Worm (Caenorhabditis elegans) whole organism, young adult: ENCODE data around the gene ncl-1.

Experiments used
- F52B5.7 ChIP-seq: sonication (generic microtip); optimal IDR thresholded peaks from 2 replicates; lab custom pipeline; 2016; ENCODE audit warnings: mild to moderate bottlenecking, missing genetic modification characterization, missing compliant biosample characterization
- K12H6.12 ChIP-seq: fragments of 200-800 bp; sonication (Bioruptor generic); optimal IDR thresholded peaks from 2 replicates; lab custom pipeline; 2018; ENCODE audit warnings: mild to moderate bottlenecking, missing genetic modification characterization, missing compliant biosample characterization
- T26A5.8 ChIP-seq: sonication (generic microtip); optimal IDR thresholded peaks from 2 replicates; lab custom pipeline; 2016; ENCODE audit warnings: missing genetic modification characterization, missing compliant biosample characterization
- Y53G8AR.9 ChIP-seq: fragments of 200-800 bp; sonication (Bioruptor generic); conservative IDR thresholded peaks from 2 replicates; pipeline ENCODE4 v1.3.6; 2022; ENCODE audit warnings: missing genetic modification reagents, missing genetic modification characterization, missing compliant biosample characterization
- Y56A3A.18 ChIP-seq: fragments of 200-800 bp; sonication (Bioruptor generic); IDR thresholded peaks from 2 replicates; pipeline ENCODE4 v1.3.6; 2022; ENCODE audit warnings: missing genetic modification reagents, missing genetic modification characterization, missing compliant biosample characterization
- Y67H2A.10 ChIP-seq: fragments of 200-800 bp; sonication (Bioruptor generic); conservative IDR thresholded peaks from 2 replicates; pipeline ENCODE4 v1.3.6; 2022; ENCODE audit warnings: missing genetic modification reagents, missing genetic modification characterization, missing compliant biosample characterization
- Y95B8A.8 ChIP-seq: fragments of 200-800 bp; sonication (Bioruptor generic); IDR thresholded peaks from 2 replicates; pipeline ENCODE4 v1.3.6; 2022; ENCODE audit warnings: missing genetic modification reagents, missing genetic modification characterization, missing compliant biosample characterization
- atf-7 ChIP-seq: sonication (generic microtip); optimal IDR thresholded peaks from 2 replicates; lab custom pipeline; 2017; ENCODE audit warnings: mild to moderate bottlenecking, missing genetic modification characterization, missing compliant biosample characterization
- attf-6 ChIP-seq: fragments of 200-800 bp; sonication (Bioruptor generic); IDR thresholded peaks from 2 replicates; pipeline ENCODE4 v1.3.6; 2022; ENCODE audit warnings: missing genetic modification reagents, missing genetic modification characterization, missing compliant biosample characterization
- bed-2 ChIP-seq: fragments of 200-800 bp; sonication (Bioruptor generic); IDR thresholded peaks from 2 replicates; pipeline ENCODE4 v1.3.6; 2022; ENCODE audit warnings: missing genetic modification reagents, missing genetic modification characterization, missing compliant biosample characterization
- cebp-1 ChIP-seq, 2 experiments: fragments of 200-800 bp in 1 of 2; sonication (Bioruptor generic) in 1 of 2; sonication (generic microtip) in 1 of 2; IDR thresholded peaks in 1 of 2; optimal IDR thresholded peaks in 1 of 2; 2 replicates each; pipeline versions ENCODE4 v1.3.6 to Lab custom; 2017 to 2022; ENCODE audit warnings: missing compliant biosample characterization in 2 of 2, missing genetic modification characterization in 2 of 2, mild to moderate bottlenecking in 1 of 2, missing genetic modification reagents in 1 of 2, moderate library complexity in 1 of 2
- ceh-27 ChIP-seq: fragments of 200-800 bp; sonication (Bioruptor generic); optimal IDR thresholded peaks from 2 replicates; lab custom pipeline; 2018; ENCODE audit warnings: mild to moderate bottlenecking, missing genetic modification characterization, moderate library complexity, missing compliant biosample characterization
- dox-1 ChIP-seq: fragments of 200-800 bp; sonication (Bioruptor generic); IDR thresholded peaks from 2 replicates; pipeline ENCODE4 v1.3.6; 2022; ENCODE audit warnings: missing genetic modification reagents, missing genetic modification characterization, missing compliant biosample characterization
- dpff-1 ChIP-seq: sonication (generic microtip); optimal IDR thresholded peaks from 2 replicates; lab custom pipeline; 2017; ENCODE audit warnings: mild to moderate bottlenecking, missing genetic modification characterization, missing compliant biosample characterization
- dpl-1 ChIP-seq: fragments of 150-350 bp; optimal IDR thresholded peaks from 2 replicates; lab custom pipeline; 2014; ENCODE audit warnings: missing biosample characterization, missing genetic modification reagents, missing genetic modification characterization
- ets-4 ChIP-seq: fragments of 200-800 bp; sonication (Bioruptor generic); optimal IDR thresholded peaks from 2 replicates; lab custom pipeline; 2018; ENCODE audit warnings: mild to moderate bottlenecking, missing genetic modification characterization, missing compliant biosample characterization
- hlh-26 ChIP-seq: fragments of 200-800 bp; sonication (Bioruptor generic); conservative IDR thresholded peaks from 2 replicates; pipeline ENCODE4 v1.3.6; 2022; ENCODE audit warnings: missing genetic modification reagents, missing genetic modification characterization, missing compliant biosample characterization
- hmg-1.2 ChIP-seq: fragments of 200-800 bp; sonication (Bioruptor generic); IDR thresholded peaks from 2 replicates; pipeline ENCODE4 v1.3.6; 2022; ENCODE audit warnings: missing genetic modification reagents, missing genetic modification characterization, missing compliant biosample characterization
- hsf-1 ChIP-seq: fragments of 200-800 bp; sonication (Bioruptor generic); IDR thresholded peaks from 2 replicates; pipeline ENCODE4 v1.3.6; 2022; ENCODE audit warnings: missing genetic modification reagents, missing genetic modification characterization, missing compliant biosample characterization
- let-607 ChIP-seq, 2 experiments: fragments of 200-800 bp in 1 of 2; sonication (Bioruptor generic) in 1 of 2; sonication (generic microtip) in 1 of 2; optimal IDR thresholded peaks; 2 replicates each; lab custom pipeline; 2016 to 2018; ENCODE audit warnings: mild to moderate bottlenecking in 2 of 2, missing compliant biosample characterization in 2 of 2, missing genetic modification characterization in 2 of 2, moderate library complexity in 2 of 2, missing genotype in 1 of 2
- lin-35 ChIP-seq, 3 experiments: fragments of 150-350 bp in 2 of 3; sonication (generic microtip) in 1 of 3; optimal IDR thresholded peaks; 2 replicates each; lab custom pipeline; 2014 to 2018; ENCODE audit warnings: missing biosample characterization in 3 of 3, missing genetic modification characterization in 3 of 3, missing genetic modification reagents in 3 of 3
- lin-40 ChIP-seq: sonication (generic microtip); optimal IDR thresholded peaks from 2 replicates; lab custom pipeline; 2016; ENCODE audit warnings: missing genetic modification characterization, mild to moderate bottlenecking, missing compliant biosample characterization, missing genotype, missing genetic modification reagents
- lin-54 ChIP-seq: fragments of 200-800 bp; sonication (Bioruptor generic); optimal IDR thresholded peaks from 2 replicates; lab custom pipeline; 2018; ENCODE audit warnings: mild to moderate bottlenecking, missing genetic modification characterization, missing compliant biosample characterization
- lsl-1 ChIP-seq: fragments of 200-800 bp; sonication (Bioruptor generic); optimal IDR thresholded peaks from 2 replicates; lab custom pipeline; 2018; ENCODE audit warnings: mild to moderate bottlenecking, missing genetic modification characterization, moderate library complexity, missing compliant biosample characterization
- lsy-27 ChIP-seq: sonication (generic microtip); optimal IDR thresholded peaks from 2 replicates; lab custom pipeline; 2017; ENCODE audit warnings: missing genetic modification characterization, mild to moderate bottlenecking, missing compliant biosample characterization, antibody characterized with exemption, missing genotype, borderline replicate concordance; ENCODE audit not compliant: insufficient read depth
- madf-10 ChIP-seq: sonication (generic microtip); optimal IDR thresholded peaks from 2 replicates; lab custom pipeline; 2016; ENCODE audit warnings: mild to moderate bottlenecking, missing genetic modification characterization, missing compliant biosample characterization
- madf-6 ChIP-seq: fragments of 200-800 bp; sonication (Bioruptor generic); IDR thresholded peaks from 2 replicates; pipeline ENCODE4 v1.3.6; 2022; ENCODE audit warnings: missing genetic modification reagents, missing genetic modification characterization, missing compliant biosample characterization
- mxl-1 ChIP-seq: sonication (generic microtip); optimal IDR thresholded peaks from 2 replicates; lab custom pipeline; 2016; ENCODE audit warnings: missing genetic modification characterization, missing compliant biosample characterization
- nfya-1 ChIP-seq: sonication (generic microtip); optimal IDR thresholded peaks from 2 replicates; lab custom pipeline; 2017; ENCODE audit warnings: antibody characterized with exemption, missing compliant biosample characterization, missing genetic modification characterization, borderline replicate concordance; ENCODE audit not compliant: insufficient read depth
- nfyb-1 ChIP-seq: fragments of 200-800 bp; sonication (Bioruptor generic); IDR thresholded peaks from 2 replicates; pipeline ENCODE4 v1.3.6; 2022; ENCODE audit warnings: missing genetic modification reagents, missing genetic modification characterization, missing compliant biosample characterization
- nhr-120 ChIP-seq: fragments of 200-800 bp; sonication (Bioruptor generic); IDR thresholded peaks from 2 replicates; pipeline ENCODE4 v1.3.6; 2022; ENCODE audit warnings: missing genetic modification characterization, missing compliant biosample characterization
- nhr-80 ChIP-seq: sonication (generic microtip); optimal IDR thresholded peaks from 2 replicates; lab custom pipeline; 2016; ENCODE audit warnings: missing genetic modification characterization, missing compliant biosample characterization
- pha-4 ChIP-seq: fragments of 150-350 bp; sonication (generic microtip); optimal IDR thresholded peaks from 2 replicates; lab custom pipeline; 2014; ENCODE audit warnings: missing biosample characterization, missing genetic modification reagents, missing genetic modification characterization
- repo-1 ChIP-seq: sonication (generic microtip); optimal IDR thresholded peaks from 2 replicates; lab custom pipeline; 2017; ENCODE audit warnings: mild to moderate bottlenecking, missing genetic modification characterization, missing compliant biosample characterization
- snpc-4 ChIP-seq, 5 experiments: fragments of 150-350 bp in 1 of 5; sonication (generic microtip) in 4 of 5; optimal IDR thresholded peaks; 2 replicates each; lab custom pipeline; 2014 to 2018; ENCODE audit warnings: missing genetic modification characterization in 5 of 5, missing biosample characterization in 3 of 5, antibody characterized with exemption in 2 of 5, mild to moderate bottlenecking in 2 of 5, missing compliant biosample characterization in 2 of 5, missing genotype in 2 of 5, moderate library complexity in 2 of 5, missing genetic modification reagents in 1 of 5
- sptf-2 ChIP-seq: fragments of 200-800 bp; sonication (Bioruptor generic); optimal IDR thresholded peaks from 2 replicates; lab custom pipeline; 2018; ENCODE audit warnings: mild to moderate bottlenecking, missing genetic modification characterization, missing compliant biosample characterization
- tbp1 ChIP-seq: fragments of 200-800 bp; sonication (Bioruptor generic); optimal IDR thresholded peaks from 2 replicates; lab custom pipeline; 2018; ENCODE audit warnings: mild to moderate bottlenecking, missing genetic modification characterization, missing compliant biosample characterization
- tlf-1 ChIP-seq: fragments of 200-800 bp; sonication (Bioruptor generic); optimal IDR thresholded peaks from 2 replicates; lab custom pipeline; 2018; ENCODE audit warnings: mild to moderate bottlenecking, missing genetic modification characterization, missing compliant biosample characterization
- unc-62 ChIP-seq: fragments of 150-350 bp; optimal IDR thresholded peaks from 2 replicates; lab custom pipeline; 2014; ENCODE audit warnings: missing biosample characterization, missing genetic modification reagents, missing genetic modification characterization
- zim-3 ChIP-seq: sonication (generic microtip); optimal IDR thresholded peaks from 2 replicates; lab custom pipeline; 2017; ENCODE audit warnings: mild to moderate bottlenecking, missing genetic modification characterization, moderate library complexity, missing compliant biosample characterization
- ztf-22 ChIP-seq: fragments of 200-800 bp; sonication (Bioruptor generic); optimal IDR thresholded peaks from 2 replicates; lab custom pipeline; 2018; ENCODE audit warnings: mild to moderate bottlenecking, missing genetic modification characterization, moderate library complexity, missing compliant biosample characterization
- ztf-26 ChIP-seq: sonication (generic microtip); optimal IDR thresholded peaks from 2 replicates; lab custom pipeline; 2017; ENCODE audit warnings: missing genetic modification characterization, missing compliant biosample characterization

The ncl-1 gene

ce11 chrIII:7725483-7726250 lies 6.1 kb downstream of the ncl-1 start (continued):
- TF ChIP-seq lin-40 (tag; lab: Kevin White, UChicago) (no peak), sptf-2 (GFP tag; lab: Kevin White, UChicago) (no peak), lin-35 (GFP tag; optimal IDR thresholded peaks at IDR 0.05; lab: Kevin White, UChicago) (peak in 1 of 3 experiments; percentile 37), cebp-1 (GFP tag; IDR thresholded peaks at IDR 0.05; lab: Robert Waterston, UW) (no peak), cebp-1 (tag; optimal IDR thresholded peaks at IDR 0.05; lab: Kevin White, UChicago) (peak; percentile 8), hlh-26 (GFP tag; lab: Robert Waterston, UW) (no peak), F52B5.7 (tag; lab: Kevin White, UChicago) (no peak), hmg-1.2 (GFP tag; lab: Robert Waterston, UW) (peak; percentile 5; the same call in 1 of the 2 replicates), Y95B8A.8 (GFP tag; lab: Robert Waterston, UW) (no peak), repo-1 (tag; lab: Kevin White, UChicago) (no peak), attf-6 (GFP tag; lab: Robert Waterston, UW) (no peak), bed-2 (GFP tag; lab: Robert Waterston, UW) (no peak)

- TF ChIP-seq dpff-1 (tag; lab: Kevin White, UChicago) (no peak), zim-3 (tag; lab: Kevin White, UChicago) (no peak), dpl-1 (GFP tag; lab: Kevin White, UChicago) (no peak), madf-6 (GFP tag; lab: Robert Waterston, UW) (no peak), Y56A3A.18 (GFP tag; lab: Robert Waterston, UW) (no peak), lin-54 (GFP tag; lab: Kevin White, UChicago) (no peak), mxl-1 (tag; lab: Kevin White, UChicago) (no peak), unc-62 (GFP tag; lab: Kevin White, UChicago) (no peak), Y95B8A.8 (GFP tag; lab: Robert Waterston, UW) (no peak), Y53G8AR.9 (GFP tag; lab: Robert Waterston, UW) (no peak), nhr-120 (GFP tag; lab: Robert Waterston, UW) (no peak), lsy-27 (tag; lab: Kevin White, UChicago) (no peak), T26A5.8 (tag; lab: Kevin White, UChicago) (no peak), nfya-1 (no peak), snpc-4 (GFP tag; optimal IDR thresholded peaks at IDR 0.05; lab: Kevin White, UChicago) (no peak), snpc-4 (tag; optimal IDR thresholded peaks at IDR 0.05; lab: Kevin White, UChicago) (no peak), K12H6.12 (tag; lab: Kevin White, UChicago) (no peak), pha-4 (tag; lab: Kevin White, UChicago) (no peak), sptf-2 (GFP tag; lab: Kevin White, UChicago) (no peak), ztf-22 (no peak)
These were observed 7.0 kb downstream of the ncl-1 start for ce11 chrIII:7726500-7726899.

DNA sequence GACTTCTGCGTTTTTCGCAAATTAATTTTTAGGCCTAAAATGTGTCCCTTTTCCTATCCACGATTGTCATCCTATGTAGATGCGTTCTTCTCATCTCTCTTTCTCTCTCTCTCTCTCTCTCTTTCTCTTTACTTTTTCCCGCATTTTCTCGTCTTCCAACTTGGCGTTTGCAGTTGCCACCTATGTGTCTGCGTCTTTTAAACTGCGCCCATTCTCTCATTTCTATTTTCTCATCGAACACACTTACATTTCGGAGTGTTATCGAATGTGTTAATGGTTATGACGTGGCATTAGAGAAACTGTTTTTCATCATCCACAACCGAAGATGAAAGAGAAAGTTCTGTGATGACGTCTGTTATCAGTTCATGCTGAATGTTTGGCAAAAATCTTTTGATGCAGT lies 9.0 kb downstream of the ncl-1 start:
- TF ChIP-seq ceh-27 (GFP tag; lab: Kevin White, UChicago) (peak; percentile 2), ets-4 (GFP tag; lab: Kevin White, UChicago) (peak; percentile 54), let-607 (tag; optimal IDR thresholded peaks at IDR 0.05; lab: Kevin White, UChicago) (peak; percentile 96 to 97), madf-6 (GFP tag; lab: Robert Waterston, UW) (no peak; the same call in 1 of the 2 replicates), mxl-1 (tag; lab: Kevin White, UChicago) (no peak), nfyb-1 (GFP tag; lab: Robert Waterston, UW) (peak; percentile 53; the same call in 1 of the 2 replicates), Y67H2A.10 (GFP tag; lab: Robert Waterston, UW) (no peak), tlf-1 (GFP tag; lab: Kevin White, UChicago) (peak; percentile 17), dox-1 (GFP tag; lab: Robert Waterston, UW) (peak; percentile 35; the same call in 1 of the 2 replicates), lin-35 (GFP tag; optimal IDR thresholded peaks at IDR 0.05; lab: Kevin White, UChicago) (peak in 1 of 3 experiments; percentile 43), madf-10 (peak; percentile 31), lsl-1 (GFP tag; lab: Kevin White, UChicago) (no peak), atf-7 (tag; lab: Kevin White, UChicago) (peak; percentile 48), ztf-26 (tag; lab: Kevin White, UChicago) (peak; percentile 6), repo-1 (tag; lab: Kevin White, UChicago) (peak; percentile 39), tbp1 (GFP tag; lab: Kevin White, UChicago) (peak; percentile 12), nhr-80 (tag; lab: Kevin White, UChicago) (peak; percentile 90), hsf-1 (peak; percentile 20; the same call in 1 of the 2 replicates)
